Fruit fly (Drosophila melanogaster) whole organism, embryonic: ENCODE measurements around the gene IscU.

Source experiments
- Asciz ChIP-seq: fragments of 200-800 bp; sonication (Bioruptor generic); optimal IDR thresholded peaks from 2 replicates; lab custom pipeline; 2017; ENCODE audit warnings: missing biosample characterization, mild to moderate bottlenecking, missing genetic modification characterization, missing genetic modification reagents
- BEAF-32 ChIP-seq: fragments of 200-800 bp; sonication (Bioruptor generic); optimal IDR thresholded peaks from 3 replicates; lab custom pipeline; 2017; ENCODE audit warnings: missing biosample characterization, missing genetic modification characterization, mild to moderate bottlenecking, moderate library complexity, missing genetic modification reagents
- BtbVII ChIP-seq: fragments of 200-800 bp; sonication (Bioruptor generic); optimal IDR thresholded peaks from 3 replicates; lab custom pipeline; 2017; ENCODE audit warnings: missing biosample characterization, mild to moderate bottlenecking, missing genetic modification characterization
- CG10654 ChIP-seq: fragments of 200-800 bp; sonication (Bioruptor generic); optimal IDR thresholded peaks from 2 replicates; lab custom pipeline; 2016; ENCODE audit warnings: missing biosample characterization, missing genetic modification characterization
- CG11247 ChIP-seq: fragments of 200-800 bp; sonication (Bioruptor generic); IDR thresholded peaks from 2 replicates; pipeline ENCODE4 v1.3.6; 2022; ENCODE audit warnings: missing biosample characterization, missing genetic modification characterization
- CG11456 ChIP-seq: fragments of 200-800 bp; sonication (Bioruptor generic); IDR thresholded peaks from 3 replicates; pipeline ENCODE4 v1.3.6; 2022; ENCODE audit warnings: missing biosample characterization, missing genetic modification characterization
- CG14014 ChIP-seq: fragments of 200-800 bp; sonication (Bioruptor generic); IDR thresholded peaks from 2 replicates; pipeline ENCODE4 v1.3.6; 2022; ENCODE audit warnings: missing biosample characterization, missing genetic modification characterization
- CG15011 ChIP-seq: fragments of 200-800 bp; sonication (Bioruptor generic); optimal IDR thresholded peaks from 3 replicates; lab custom pipeline; 2018; ENCODE audit warnings: missing biosample characterization, mild to moderate bottlenecking, missing genetic modification characterization
- CG15269 ChIP-seq: fragments of 200-800 bp; sonication (Bioruptor generic); optimal IDR thresholded peaks from 2 replicates; lab custom pipeline; 2018; ENCODE audit warnings: missing biosample characterization, mild to moderate bottlenecking, missing genetic modification characterization, moderate library complexity
- CG2199 ChIP-seq: fragments of 200-800 bp; sonication (Bioruptor generic); IDR thresholded peaks from 3 replicates; pipeline ENCODE4 v1.3.6; 2022; ENCODE audit warnings: missing biosample characterization, missing genetic modification characterization
- CG34376 ChIP-seq: fragments of 200-800 bp; sonication (Bioruptor generic); optimal IDR thresholded peaks from 2 replicates; lab custom pipeline; 2018; ENCODE audit warnings: missing biosample characterization, mild to moderate bottlenecking, missing genetic modification characterization
- CG3995 ChIP-seq: fragments of 200-800 bp; sonication (Bioruptor generic); optimal IDR thresholded peaks from 3 replicates; lab custom pipeline; 2016; ENCODE audit warnings: missing biosample characterization, missing genetic modification characterization
- CG42726 ChIP-seq: fragments of 200-800 bp; sonication (Bioruptor generic); IDR thresholded peaks from 2 replicates; pipeline ENCODE4 v1.3.6; 2022; ENCODE audit warnings: missing biosample characterization, missing genetic modification characterization; ENCODE audit not compliant: partially characterized antibody
- CG4617 ChIP-seq: fragments of 200-800 bp; sonication (Bioruptor generic); optimal IDR thresholded peaks from 3 replicates; lab custom pipeline; 2016; ENCODE audit warnings: missing biosample characterization, missing genetic modification characterization, borderline replicate concordance
- CG5245 ChIP-seq: fragments of 200-800 bp; sonication (Bioruptor generic); optimal IDR thresholded peaks from 3 replicates; lab custom pipeline; 2016; ENCODE audit warnings: missing biosample characterization, missing genetic modification characterization
- CG6175 ChIP-seq: fragments of 200-800 bp; sonication (Bioruptor generic); IDR thresholded peaks from 3 replicates; pipeline ENCODE4 v1.3.6; 2022; ENCODE audit warnings: missing biosample characterization, missing genetic modification characterization
- CG6854 ChIP-seq: fragments of 200-800 bp; sonication (Bioruptor generic); optimal IDR thresholded peaks from 3 replicates; lab custom pipeline; 2017; ENCODE audit warnings: missing biosample characterization, mild to moderate bottlenecking, missing genetic modification characterization
- CG8765 ChIP-seq: fragments of 200-800 bp; sonication (Bioruptor generic); IDR thresholded peaks from 2 replicates; pipeline ENCODE4 v1.3.6; 2022; ENCODE audit warnings: missing biosample characterization, missing genetic modification characterization
- Ets97D ChIP-seq: fragments of 200-800 bp; sonication (Bioruptor generic); optimal IDR thresholded peaks from 3 replicates; lab custom pipeline; 2016; ENCODE audit warnings: missing biosample characterization, missing genetic modification characterization
- Fer1 ChIP-seq: fragments of 200-800 bp; sonication (Bioruptor generic); optimal IDR thresholded peaks from 2 replicates; lab custom pipeline; 2017; ENCODE audit warnings: missing biosample characterization, mild to moderate bottlenecking, missing genetic modification characterization
- GATAe ChIP-seq: fragments of 200-800 bp; sonication (Bioruptor generic); conservative IDR thresholded peaks from 2 replicates; pipeline ENCODE4 v1.3.6; 2022; ENCODE audit warnings: missing biosample characterization, missing genetic modification characterization
- Gug ChIP-seq: fragments of 200-800 bp; sonication (Bioruptor generic); IDR thresholded peaks from 4 replicates; pipeline ENCODE4 v1.3.6; 2022; ENCODE audit warnings: missing biosample characterization, missing genetic modification characterization
- H15 ChIP-seq: fragments of 200-800 bp; sonication (Bioruptor generic); IDR thresholded peaks from 3 replicates; pipeline ENCODE4 v1.3.6; 2022; ENCODE audit warnings: missing biosample characterization, missing genetic modification characterization
- HmgZ ChIP-seq: fragments of 200-800 bp; sonication (Bioruptor generic); optimal IDR thresholded peaks from 2 replicates; lab custom pipeline; 2018; ENCODE audit warnings: missing biosample characterization, mild to moderate bottlenecking, missing genetic modification characterization
- Lhr ChIP-seq: fragments of 200-800 bp; sonication (Bioruptor generic); optimal IDR thresholded peaks from 3 replicates; lab custom pipeline; 2017; ENCODE audit warnings: mild to moderate bottlenecking, missing biosample characterization, missing genetic modification reagents, missing genetic modification characterization
- Mes4 ChIP-seq: fragments of 200-800 bp; sonication (Bioruptor generic); optimal IDR thresholded peaks from 2 replicates; lab custom pipeline; 2016; ENCODE audit warnings: missing biosample characterization, missing genetic modification characterization
- Myb ChIP-seq: fragments of 200-800 bp; sonication (Bioruptor generic); optimal IDR thresholded peaks from 2 replicates; lab custom pipeline; 2016; ENCODE audit warnings: missing biosample characterization, missing genetic modification characterization
- Sin3A ChIP-seq: fragments of >200 bp; optimal IDR thresholded peaks from 2 replicates; lab custom pipeline; 2018
- Spps ChIP-seq: fragments of 200-800 bp; sonication (Bioruptor generic); optimal IDR thresholded peaks from 2 replicates; lab custom pipeline; 2018; ENCODE audit warnings: missing biosample characterization, mild to moderate bottlenecking, missing genetic modification characterization
- ab ChIP-seq: fragments of 200-800 bp; sonication (Bioruptor generic); optimal IDR thresholded peaks from 2 replicates; lab custom pipeline; 2016; ENCODE audit warnings: missing biosample characterization, missing genetic modification characterization
- bab2 ChIP-seq: fragments of 200-800 bp; sonication (Bioruptor generic); optimal IDR thresholded peaks from 2 replicates; lab custom pipeline; 2016; ENCODE audit warnings: missing biosample characterization, missing genetic modification characterization
- bowl ChIP-seq: fragments of 200-800 bp; sonication (Bioruptor generic); IDR thresholded peaks from 2 replicates; pipeline ENCODE4 v1.3.6; 2022; ENCODE audit warnings: missing biosample characterization, missing genetic modification characterization
- cg ChIP-seq: fragments of 200-800 bp; sonication (Bioruptor generic); optimal IDR thresholded peaks from 3 replicates; lab custom pipeline; 2019; ENCODE audit warnings: missing biosample characterization, mild to moderate bottlenecking, missing genetic modification characterization, moderate library complexity
- cwo ChIP-seq: fragments of 200-800 bp; sonication (Bioruptor generic); optimal IDR thresholded peaks from 3 replicates; lab custom pipeline; 2017; ENCODE audit warnings: missing biosample characterization, missing genetic modification characterization, mild to moderate bottlenecking, moderate library complexity, missing genetic modification reagents
- dm ChIP-seq: fragments of 200-800 bp; sonication (Bioruptor generic); optimal IDR thresholded peaks from 3 replicates; lab custom pipeline; 2016; ENCODE audit warnings: missing biosample characterization, missing genetic modification characterization
- emc ChIP-seq: fragments of 200-800 bp; sonication (Bioruptor generic); optimal IDR thresholded peaks from 2 replicates; lab custom pipeline; 2016; ENCODE audit warnings: missing biosample characterization, missing genetic modification characterization
- gce ChIP-seq: fragments of 200-800 bp; sonication (Bioruptor generic); IDR thresholded peaks from 3 replicates; pipeline ENCODE4 v1.3.6; 2022; ENCODE audit warnings: missing biosample characterization, missing genetic modification characterization
- hb ChIP-seq: fragments of 200-800 bp; sonication (Bioruptor generic); IDR thresholded peaks from 3 replicates; pipeline ENCODE4 v1.3.6; 2022; ENCODE audit warnings: missing biosample characterization, missing genetic modification characterization; ENCODE audit not compliant: partially characterized antibody
- inv ChIP-seq: fragments of 200-800 bp; sonication (Bioruptor generic); IDR thresholded peaks from 2 replicates; pipeline ENCODE4 v1.3.6; 2022; ENCODE audit warnings: missing biosample characterization, missing genetic modification characterization; ENCODE audit not compliant: partially characterized antibody
- jumu ChIP-seq: fragments of 200-800 bp; sonication (Bioruptor generic); optimal IDR thresholded peaks from 3 replicates; lab custom pipeline; 2016; ENCODE audit warnings: missing biosample characterization, missing genetic modification characterization
- klu ChIP-seq: fragments of 200-800 bp; sonication (Bioruptor generic); IDR thresholded peaks from 2 replicates; pipeline ENCODE4 v1.3.6; 2022; ENCODE audit warnings: missing biosample characterization, missing genetic modification characterization
- kni ChIP-seq: fragments of 200-800 bp; sonication (Bioruptor generic); optimal IDR thresholded peaks from 3 replicates; lab custom pipeline; 2017; ENCODE audit warnings: mild to moderate bottlenecking, missing biosample characterization, missing genetic modification reagents, missing genetic modification characterization
- odd ChIP-seq: fragments of 200-800 bp; sonication (Bioruptor generic); optimal IDR thresholded peaks from 2 replicates; lab custom pipeline; 2017; ENCODE audit warnings: missing biosample characterization, mild to moderate bottlenecking, missing genetic modification characterization
- org-1 ChIP-seq: fragments of 200-800 bp; sonication (Bioruptor generic); optimal IDR thresholded peaks from 2 replicates; lab custom pipeline; 2017; ENCODE audit warnings: missing biosample characterization, missing genetic modification characterization
- salm ChIP-seq: fragments of 200-800 bp; sonication (Bioruptor generic); optimal IDR thresholded peaks from 2 replicates; lab custom pipeline; 2018; ENCODE audit warnings: missing biosample characterization, mild to moderate bottlenecking, missing genetic modification characterization
- scrt ChIP-seq: fragments of 200-800 bp; sonication (Bioruptor generic); optimal IDR thresholded peaks from 2 replicates; lab custom pipeline; 2018; ENCODE audit warnings: missing biosample characterization, mild to moderate bottlenecking, missing genetic modification characterization, moderate library complexity
- seq ChIP-seq: fragments of 200-800 bp; sonication (Bioruptor generic); IDR thresholded peaks from 2 replicates; pipeline ENCODE4 v1.3.6; 2022; ENCODE audit warnings: missing biosample characterization, missing genetic modification characterization
- ttk ChIP-seq: fragments of 200-800 bp; sonication (Bioruptor generic); IDR thresholded peaks from 2 replicates; pipeline ENCODE4 v2.1.2; 2022; ENCODE audit warnings: missing biosample characterization, missing genetic modification characterization
- tx ChIP-seq: fragments of 200-800 bp; sonication (Bioruptor generic); optimal IDR thresholded peaks from 2 replicates; lab custom pipeline; 2016; ENCODE audit warnings: missing biosample characterization, missing genetic modification characterization
- zf30C ChIP-seq: fragments of 200-800 bp; sonication (Bioruptor generic); optimal IDR thresholded peaks from 3 replicates; lab custom pipeline; 2018; ENCODE audit warnings: missing biosample characterization, mild to moderate bottlenecking, missing genetic modification characterization

The IscU gene

DNA sequence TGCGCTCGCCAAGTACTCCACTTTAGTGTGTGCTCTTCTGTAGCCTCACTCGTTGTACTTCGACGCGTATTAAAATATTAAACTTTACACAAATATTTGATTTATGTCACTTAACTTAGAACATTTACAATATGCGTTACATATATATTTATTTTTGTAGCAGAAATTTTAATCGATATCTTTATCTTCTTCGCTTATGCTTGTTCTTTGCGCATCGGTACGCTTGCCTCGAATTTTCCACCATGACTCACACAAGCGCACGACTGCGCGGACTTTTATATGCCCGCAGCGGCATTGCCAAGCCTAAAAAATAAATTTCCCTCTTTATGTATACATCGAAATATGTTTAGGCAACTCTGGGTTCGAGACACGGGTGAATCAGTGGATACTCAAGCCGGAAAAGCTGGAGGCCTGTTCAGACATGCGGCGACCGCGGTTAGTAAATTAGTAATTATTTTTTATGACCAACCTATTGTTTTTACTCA lies 3.5 kb downstream of the IscU start, which contains the start of gene aqz (continued):
- TF ChIP-seq Asciz (peak; percentile 64), cwo (peak; percentile 64), Myb (GFP tag; lab: Kevin White, UChicago) (peak; percentile 92), Sin3A (lab: Kevin White, UChicago) (peak; percentile 48), salm (peak; percentile 37), GATAe (no peak), scrt (GFP tag; lab: Kevin White, UChicago) (peak; percentile 74), CG2199 (GFP tag; lab: Robert Waterston, UW) (peak; percentile 95; the same call in 2 of the 3 replicates), jumu (GFP tag; lab: Kevin White, UChicago) (peak; percentile 51), CG10654 (GFP tag; lab: Kevin White, UChicago) (peak; percentile 18), bowl (GFP tag; lab: Robert Waterston, UW) (peak; percentile 46; the same call in 1 of the 2 replicates), Mes4 (GFP tag; lab: Kevin White, UChicago) (peak; percentile 59), CG15269 (tag; lab: Kevin White, UChicago) (no peak), dm (GFP tag; lab: Kevin White, UChicago) (peak; percentile 67), CG6175 (GFP tag; lab: Robert Waterston, UW) (0 out of 3 replicates have a peak, but pooled peaks have one; percentile 43), cg (peak; percentile 66), H15 (no peak; the same call in 2 of the 3 replicates), inv (GFP tag; lab: Robert Waterston, UW) (peak; percentile 44; the same call in 1 of the 2 replicates), CG11456 (GFP tag; lab: Robert Waterston, UW) (peak; percentile 84), kni (GFP tag; lab: Kevin White, UChicago) (peak; percentile 70), Lhr (GFP tag; lab: Kevin White, UChicago) (peak; percentile 89), BEAF-32 (GFP tag; lab: Kevin White, UChicago) (peak; percentile 72), HmgZ (peak; percentile 90), klu (peak; percentile 28; the same call in 1 of the 2 replicates), Gug (peak; percentile 21; the same call in 1 of the 4 replicates), BtbVII (GFP tag; lab: Kevin White, UChicago) (peak; percentile 22), zf30C (no peak), hb (GFP tag; lab: Robert Waterston, UW) (no peak), tx (peak; percentile 28), CG4617 (GFP tag; lab: Kevin White, UChicago) (peak; percentile 68), Fer1 (peak; percentile 69), CG5245 (GFP tag; lab: Kevin White, UChicago) (no peak), CG42726 (GFP tag; lab: Robert Waterston, UW) (peak; percentile 80), CG34376 (GFP tag; lab: Kevin White, UChicago) (peak; percentile 91), emc (GFP tag; lab: Kevin White, UChicago) (no peak), CG8765 (GFP tag; lab: Robert Waterston, UW) (peak; percentile 9; the same call in 1 of the 2 replicates), CG3995 (GFP tag; lab: Kevin White, UChicago) (no peak), ttk (GFP tag; lab: Robert Waterston, UW) (peak; percentile 57; the same call in 1 of the 2 replicates), bab2 (GFP tag; lab: Kevin White, UChicago) (peak; percentile 53), gce (GFP tag; lab: Robert Waterston, UW) (no peak; the same call in 2 of the 3 replicates), odd (GFP tag; lab: Kevin White, UChicago) (no peak), ab (no peak), CG14014 (peak; percentile 60; the same call in 1 of the 2 replicates), CG11247 (peak; percentile 73), seq (GFP tag; lab: Robert Waterston, UW) (peak; percentile 54; the same call in 1 of the 2 replicates), CG15011 (peak; percentile 31), Ets97D (GFP tag; lab: Kevin White, UChicago) (peak; percentile 97), CG6854 (peak; percentile 59), Spps (tag; lab: Kevin White, UChicago) (peak; percentile 8), org-1 (GFP tag; lab: Kevin White, UChicago) (no peak)
